Fruit fly (Drosophila melanogaster) whole organism, embryonic: Measurements from ENCODE around the gene dsx-c73A.

ENCODE experiments used
- Asciz ChIP-seq: fragments of 200-800 bp; sonication (Bioruptor generic); optimal IDR thresholded peaks from 2 replicates; lab custom pipeline; 2017; ENCODE audit warnings: missing biosample characterization, mild to moderate bottlenecking, missing genetic modification characterization, missing genetic modification reagents
- Awh ChIP-seq: fragments of 200-800 bp; sonication (Bioruptor generic); IDR thresholded peaks from 2 replicates; pipeline ENCODE4, ENCODE4 v1.3.6; 2022; ENCODE audit warnings: missing biosample characterization, missing genetic modification characterization
- Bteb2 ChIP-seq: fragments of 200-800 bp; sonication (Bioruptor generic); optimal IDR thresholded peaks from 2 replicates; lab custom pipeline; 2016; ENCODE audit warnings: missing biosample characterization, missing genetic modification characterization
- CG10209 ChIP-seq: fragments of 200-800 bp; sonication (Bioruptor generic); optimal IDR thresholded peaks from 3 replicates; lab custom pipeline; 2017; ENCODE audit warnings: missing biosample characterization, mild to moderate bottlenecking, missing genetic modification characterization, missing genetic modification reagents
- CG10366 ChIP-seq: fragments of 200-800 bp; sonication (Bioruptor generic); IDR thresholded peaks from 2 replicates; pipeline ENCODE4 v1.3.6; 2022; ENCODE audit warnings: missing biosample characterization, missing genetic modification characterization
- CG11695 ChIP-seq: fragments of 200-800 bp; sonication (Bioruptor generic); IDR thresholded peaks from 3 replicates; pipeline ENCODE4 v1.3.6; 2022; ENCODE audit warnings: missing biosample characterization, missing genetic modification characterization
- CG12391 ChIP-seq: fragments of 200-800 bp; sonication (Bioruptor generic); optimal IDR thresholded peaks from 3 replicates; lab custom pipeline; 2018; ENCODE audit warnings: missing biosample characterization, mild to moderate bottlenecking, missing genetic modification characterization, moderate library complexity
- CG13775 ChIP-seq: fragments of 200-800 bp; sonication (Bioruptor generic); optimal IDR thresholded peaks from 3 replicates; lab custom pipeline; 2017; ENCODE audit warnings: missing biosample characterization, mild to moderate bottlenecking, missing genetic modification characterization
- CG15696 ChIP-seq: fragments of 200-800 bp; sonication (Bioruptor generic); optimal IDR thresholded peaks from 2 replicates; lab custom pipeline; 2019; ENCODE audit warnings: missing biosample characterization, mild to moderate bottlenecking, missing genetic modification characterization, moderate library complexity
- CG16863 ChIP-seq: fragments of 200-800 bp; sonication (Bioruptor generic); optimal IDR thresholded peaks from 3 replicates; lab custom pipeline; 2016; ENCODE audit warnings: missing biosample characterization, missing genetic modification characterization
- CG17385 ChIP-seq: fragments of 200-800 bp; sonication (Bioruptor generic); optimal IDR thresholded peaks from 3 replicates; lab custom pipeline; 2018; ENCODE audit warnings: missing biosample characterization, mild to moderate bottlenecking, missing genetic modification characterization
- CG17829 ChIP-seq: fragments of 200-800 bp; optimal IDR thresholded peaks from 2 replicates; lab custom pipeline; 2019; ENCODE audit warnings: missing biosample characterization, mild to moderate bottlenecking, missing genetic modification characterization, moderate library complexity
- CG18764 ChIP-seq: fragments of 200-800 bp; sonication (Bioruptor generic); optimal IDR thresholded peaks from 3 replicates; lab custom pipeline; 2016; ENCODE audit warnings: missing biosample characterization, missing genetic modification characterization
- CG2120 ChIP-seq: fragments of 200-800 bp; sonication (Bioruptor generic); optimal IDR thresholded peaks from 3 replicates; lab custom pipeline; 2016; ENCODE audit warnings: missing biosample characterization, missing genetic modification characterization
- CG2202 ChIP-seq: fragments of 200-800 bp; sonication (Bioruptor generic); optimal IDR thresholded peaks from 2 replicates; lab custom pipeline; 2018; ENCODE audit warnings: missing biosample characterization, mild to moderate bottlenecking, missing genetic modification characterization
- CG2678 ChIP-seq: fragments of 200-800 bp; sonication (Bioruptor generic); optimal IDR thresholded peaks from 3 replicates; lab custom pipeline; 2019; ENCODE audit warnings: missing biosample characterization, mild to moderate bottlenecking, missing genetic modification characterization, moderate library complexity
- CG34422 ChIP-seq: fragments of 200-800 bp; sonication (Bioruptor generic); IDR thresholded peaks from 3 replicates; pipeline ENCODE4 v1.3.6; 2022; ENCODE audit warnings: missing biosample characterization, missing genetic modification characterization
- CG6654 ChIP-seq: fragments of 200-800 bp; sonication (Bioruptor generic); optimal IDR thresholded peaks from 2 replicates; lab custom pipeline; 2017; ENCODE audit warnings: missing biosample characterization, mild to moderate bottlenecking, missing genetic modification characterization
- CG8478 ChIP-seq: fragments of >200 bp; optimal IDR thresholded peaks from 2 replicates; lab custom pipeline; 2018
- CoRest ChIP-seq: fragments of 200-800 bp; sonication (Bioruptor generic); optimal IDR thresholded peaks from 3 replicates; lab custom pipeline; 2018; ENCODE audit warnings: missing biosample characterization, mild to moderate bottlenecking, missing genetic modification characterization, moderate library complexity
- D19B ChIP-seq: fragments of 200-800 bp; sonication (Bioruptor generic); optimal IDR thresholded peaks from 2 replicates; lab custom pipeline; 2017; ENCODE audit warnings: missing biosample characterization, mild to moderate bottlenecking, missing genetic modification characterization
- Dek ChIP-seq: fragments of 200-800 bp; sonication (Bioruptor generic); optimal IDR thresholded peaks from 3 replicates; lab custom pipeline; 2019; ENCODE audit warnings: missing biosample characterization, mild to moderate bottlenecking, missing genetic modification characterization, moderate library complexity
- Dip3 ChIP-seq: fragments of 200-800 bp; sonication (Bioruptor generic); optimal IDR thresholded peaks from 3 replicates; lab custom pipeline; 2016; ENCODE audit warnings: missing biosample characterization, missing genetic modification characterization
- Dp ChIP-seq: fragments of 200-800 bp; sonication (Bioruptor generic); optimal IDR thresholded peaks from 2 replicates; lab custom pipeline; 2018; ENCODE audit warnings: missing biosample characterization, mild to moderate bottlenecking, missing genetic modification characterization, moderate library complexity
- Ets97D ChIP-seq: fragments of 200-800 bp; sonication (Bioruptor generic); optimal IDR thresholded peaks from 3 replicates; lab custom pipeline; 2016; ENCODE audit warnings: missing biosample characterization, missing genetic modification characterization
- Gug ChIP-seq: fragments of 200-800 bp; sonication (Bioruptor generic); IDR thresholded peaks from 4 replicates; pipeline ENCODE4 v1.3.6; 2022; ENCODE audit warnings: missing biosample characterization, missing genetic modification characterization
- HLHmδ ChIP-seq: fragments of 200-800 bp; sonication (Bioruptor generic); optimal IDR thresholded peaks from 2 replicates; lab custom pipeline; 2018; ENCODE audit warnings: missing biosample characterization, mild to moderate bottlenecking, missing genetic modification characterization, moderate library complexity
- Hr39 ChIP-seq: fragments of >200 bp; optimal IDR thresholded peaks from 2 replicates; lab custom pipeline; 2017
- Hsf ChIP-seq: fragments of 200-800 bp; sonication (Bioruptor generic); optimal IDR thresholded peaks from 3 replicates; lab custom pipeline; 2016; ENCODE audit warnings: missing biosample characterization, missing genetic modification characterization
- MESR4 ChIP-seq: fragments of 200-800 bp; sonication (Bioruptor generic); optimal IDR thresholded peaks from 2 replicates; lab custom pipeline; 2018; ENCODE audit warnings: missing biosample characterization, mild to moderate bottlenecking, missing genetic modification characterization, moderate library complexity
- Mad ChIP-seq: fragments of 200-800 bp; sonication (Bioruptor generic); optimal IDR thresholded peaks from 2 replicates; lab custom pipeline; 2016; ENCODE audit warnings: missing biosample characterization, missing genetic modification characterization
- NC2α ChIP-seq: fragments of 200-800 bp; sonication (Bioruptor generic); optimal IDR thresholded peaks from 2 replicates; lab custom pipeline; 2016; ENCODE audit warnings: missing biosample characterization, missing genetic modification characterization
- Opbp ChIP-seq: fragments of 200-800 bp; sonication (Bioruptor generic); IDR thresholded peaks from 3 replicates; pipeline ENCODE4 v1.3.6; 2022; ENCODE audit warnings: missing biosample characterization, missing genetic modification characterization; ENCODE audit not compliant: partially characterized antibody
- Rx ChIP-seq: fragments of 200-800 bp; sonication (Bioruptor generic); IDR thresholded peaks from 2 replicates; pipeline ENCODE4 v1.3.6; 2022; ENCODE audit warnings: missing biosample characterization, missing genetic modification characterization
- Sry-β ChIP-seq: fragments of 200-800 bp; sonication (Bioruptor generic); optimal IDR thresholded peaks from 2 replicates; lab custom pipeline; 2018; ENCODE audit warnings: missing biosample characterization, mild to moderate bottlenecking, missing genetic modification characterization, moderate library complexity
- Xrp1 ChIP-seq: fragments of 200-800 bp; sonication (Bioruptor generic); IDR thresholded peaks from 2 replicates; pipeline ENCODE4 v1.3.6; 2022; ENCODE audit warnings: missing biosample characterization, missing genetic modification characterization
- ara ChIP-seq: fragments of 200-800 bp; sonication (Bioruptor generic); IDR thresholded peaks from 2 replicates; pipeline ENCODE4 v1.3.6; 2022; ENCODE audit warnings: missing biosample characterization, missing genetic modification characterization
- croc ChIP-seq: fragments of 200-800 bp; sonication (Bioruptor generic); conservative IDR thresholded peaks from 3 replicates; pipeline ENCODE4 v1.3.6; 2022; ENCODE audit warnings: missing biosample characterization, missing genetic modification characterization
- dimm ChIP-seq: fragments of 200-800 bp; sonication (Bioruptor generic); IDR thresholded peaks from 2 replicates; pipeline ENCODE4 v1.3.6; 2022; ENCODE audit warnings: missing biosample characterization, missing genetic modification characterization
- exex ChIP-seq: fragments of 200-800 bp; sonication (Bioruptor generic); optimal IDR thresholded peaks from 4 replicates; lab custom pipeline; 2018; ENCODE audit warnings: missing biosample characterization, mild to moderate bottlenecking, missing genetic modification characterization, moderate library complexity
- gcm2 ChIP-seq: fragments of 200-800 bp; sonication (Bioruptor generic); optimal IDR thresholded peaks from 2 replicates; lab custom pipeline; 2016; ENCODE audit warnings: missing biosample characterization, missing genetic modification characterization
- hb ChIP-seq: fragments of 200-800 bp; sonication (Bioruptor generic); IDR thresholded peaks from 3 replicates; pipeline ENCODE4 v1.3.6; 2022; ENCODE audit warnings: missing biosample characterization, missing genetic modification characterization; ENCODE audit not compliant: partially characterized antibody
- mam ChIP-seq: fragments of 200-800 bp; sonication (Bioruptor generic); optimal IDR thresholded peaks from 3 replicates; lab custom pipeline; 2016; ENCODE audit warnings: missing biosample characterization, missing genetic modification characterization
- mirr ChIP-seq: fragments of 200-800 bp; sonication (Bioruptor generic); optimal IDR thresholded peaks from 3 replicates; lab custom pipeline; 2018; ENCODE audit warnings: missing biosample characterization, mild to moderate bottlenecking, missing genetic modification characterization
- nom ChIP-seq: fragments of 200-800 bp; sonication (Bioruptor generic); optimal IDR thresholded peaks from 2 replicates; lab custom pipeline; 2017; ENCODE audit warnings: missing biosample characterization, missing genetic modification characterization, mild to moderate bottlenecking, moderate library complexity, missing genetic modification reagents
- odd ChIP-seq: fragments of 200-800 bp; sonication (Bioruptor generic); optimal IDR thresholded peaks from 2 replicates; lab custom pipeline; 2017; ENCODE audit warnings: missing biosample characterization, mild to moderate bottlenecking, missing genetic modification characterization
- p53 ChIP-seq: fragments of 200-800 bp; sonication (Bioruptor generic); optimal IDR thresholded peaks from 2 replicates; lab custom pipeline; 2016; ENCODE audit warnings: missing biosample characterization, missing genetic modification characterization
- pb ChIP-seq: fragments of 200-800 bp; sonication (Bioruptor generic); optimal IDR thresholded peaks from 3 replicates; lab custom pipeline; 2016; ENCODE audit warnings: missing biosample characterization, missing genetic modification characterization
- psq ChIP-seq: fragments of 200-800 bp; sonication (Bioruptor generic); optimal IDR thresholded peaks from 2 replicates; lab custom pipeline; 2017; ENCODE audit warnings: missing biosample characterization, missing genetic modification characterization
- rib ChIP-seq: fragments of 200-800 bp; sonication (Bioruptor generic); IDR thresholded peaks from 2 replicates; pipeline ENCODE4 v1.3.6; 2022; ENCODE audit warnings: missing biosample characterization, missing genetic modification characterization
- sna ChIP-seq: fragments of 200-800 bp; sonication (Bioruptor generic); IDR thresholded peaks from 2 replicates; pipeline ENCODE4 v1.3.6; 2022; ENCODE audit warnings: missing biosample characterization, missing genetic modification characterization; ENCODE audit not compliant: partially characterized antibody
- vvl ChIP-seq: fragments of 200-800 bp; sonication (Bioruptor generic); IDR thresholded peaks from 2 replicates; pipeline ENCODE4 v1.3.6; 2022; ENCODE audit warnings: missing biosample characterization, missing genetic modification characterization

The dsx-c73A gene

DNA sequence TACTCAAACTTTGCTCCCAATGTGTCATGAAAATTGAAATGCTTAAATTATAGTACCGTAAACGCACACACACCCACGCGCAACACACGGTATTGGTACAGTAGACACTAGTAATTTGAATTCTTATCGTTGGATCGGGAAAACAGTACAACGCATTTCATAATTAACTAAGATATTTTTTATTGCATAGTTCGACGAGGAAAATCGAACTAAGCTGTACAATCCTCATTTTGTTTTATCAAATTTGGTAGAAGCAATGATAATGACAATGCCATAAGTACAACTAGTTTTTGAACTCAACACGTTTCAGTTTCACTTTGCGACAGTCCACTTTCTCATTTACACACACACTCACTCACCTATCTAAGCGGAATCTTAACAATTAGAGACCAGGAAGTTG lies 71.0 kb downstream of the dsx-c73A start (continued):
- TF ChIP-seq sna (no peak), vvl (GFP tag; lab: Robert Waterston, UW) (peak; percentile 65; the same call in 1 of the 2 replicates), CG11695 (GFP tag; lab: Robert Waterston, UW) (0 out of 3 replicates have a peak, but pooled peaks have one; percentile 44), Rx (no peak), Ets97D (GFP tag; lab: Kevin White, UChicago) (no peak), Dek (tag; lab: Kevin White, UChicago) (peak; percentile 74), dimm (GFP tag; lab: Robert Waterston, UW) (no peak), CG17829 (tag; lab: Kevin White, UChicago) (peak; percentile 66), CG10209 (GFP tag; lab: Kevin White, UChicago) (peak; percentile 56), Xrp1 (GFP tag; lab: Robert Waterston, UW) (peak; percentile 51; the same call in 1 of the 2 replicates), gcm2 (no peak), Asciz (GFP tag; lab: Kevin White, UChicago) (peak; percentile 65), p53 (GFP tag; lab: Kevin White, UChicago) (peak; percentile 52), CG34422 (peak; percentile 36; the same call in 1 of the 3 replicates), mam (peak; percentile 63), psq (GFP tag; lab: Kevin White, UChicago) (no peak), pb (GFP tag; lab: Kevin White, UChicago) (peak; percentile 4), Sry-β (GFP tag; lab: Kevin White, UChicago) (no peak), Gug (GFP tag; lab: Robert Waterston, UW) (peak; percentile 44; the same call in 2 of the 4 replicates), CG16863 (GFP tag; lab: Kevin White, UChicago) (peak; percentile 66), CG2202 (tag; lab: Kevin White, UChicago) (peak; percentile 28), CG13775 (GFP tag; lab: Kevin White, UChicago) (peak; percentile 56), nom (no peak), exex (tag; lab: Kevin White, UChicago) (no peak), CG2678 (tag; lab: Kevin White, UChicago) (peak; percentile 87), rib (GFP tag; lab: Robert Waterston, UW) (0 out of 2 replicates have a peak, but pooled peaks have one; percentile 38), NC2α (GFP tag; lab: Kevin White, UChicago) (peak; percentile 4), Hsf (GFP tag; lab: Kevin White, UChicago) (peak; percentile 70), Bteb2 (GFP tag; lab: Kevin White, UChicago) (peak; percentile 43), Awh (GFP tag; lab: Robert Waterston, UW) (no peak), croc (GFP tag; lab: Robert Waterston, UW) (peak; percentile 38; the same call in 1 of the 3 replicates), CG17385 (GFP tag; lab: Kevin White, UChicago) (peak; percentile 78), Hr39 (lab: Kevin White, UChicago) (no peak), odd (peak; percentile 59), Dp (no peak), CoRest (peak; percentile 73), HLHmδ (GFP tag; lab: Kevin White, UChicago) (no peak), CG15696 (tag; lab: Kevin White, UChicago) (peak; percentile 75), CG18764 (GFP tag; lab: Kevin White, UChicago) (no peak), Mad (GFP tag; lab: Kevin White, UChicago) (no peak), Dip3 (GFP tag; lab: Kevin White, UChicago) (peak; percentile 45), hb (GFP tag; lab: Robert Waterston, UW) (no peak), CG2120 (peak; percentile 85), MESR4 (GFP tag; lab: Kevin White, UChicago) (no peak), CG10366 (no peak), ara (GFP tag; lab: Robert Waterston, UW) (no peak), CG8478 (lab: Kevin White, UChicago) (no peak), D19B (GFP tag; lab: Kevin White, UChicago) (peak; percentile 25), CG12391 (peak; percentile 62), Opbp (GFP tag; lab: Robert Waterston, UW) (no peak), mirr (GFP tag; lab: Kevin White, UChicago) (no peak), CG6654 (GFP tag; lab: Kevin White, UChicago) (no peak)
